Fruit fly (Drosophila melanogaster): ENCODE measurements around the gene CG17294.

CG17294 gene

DNA sequence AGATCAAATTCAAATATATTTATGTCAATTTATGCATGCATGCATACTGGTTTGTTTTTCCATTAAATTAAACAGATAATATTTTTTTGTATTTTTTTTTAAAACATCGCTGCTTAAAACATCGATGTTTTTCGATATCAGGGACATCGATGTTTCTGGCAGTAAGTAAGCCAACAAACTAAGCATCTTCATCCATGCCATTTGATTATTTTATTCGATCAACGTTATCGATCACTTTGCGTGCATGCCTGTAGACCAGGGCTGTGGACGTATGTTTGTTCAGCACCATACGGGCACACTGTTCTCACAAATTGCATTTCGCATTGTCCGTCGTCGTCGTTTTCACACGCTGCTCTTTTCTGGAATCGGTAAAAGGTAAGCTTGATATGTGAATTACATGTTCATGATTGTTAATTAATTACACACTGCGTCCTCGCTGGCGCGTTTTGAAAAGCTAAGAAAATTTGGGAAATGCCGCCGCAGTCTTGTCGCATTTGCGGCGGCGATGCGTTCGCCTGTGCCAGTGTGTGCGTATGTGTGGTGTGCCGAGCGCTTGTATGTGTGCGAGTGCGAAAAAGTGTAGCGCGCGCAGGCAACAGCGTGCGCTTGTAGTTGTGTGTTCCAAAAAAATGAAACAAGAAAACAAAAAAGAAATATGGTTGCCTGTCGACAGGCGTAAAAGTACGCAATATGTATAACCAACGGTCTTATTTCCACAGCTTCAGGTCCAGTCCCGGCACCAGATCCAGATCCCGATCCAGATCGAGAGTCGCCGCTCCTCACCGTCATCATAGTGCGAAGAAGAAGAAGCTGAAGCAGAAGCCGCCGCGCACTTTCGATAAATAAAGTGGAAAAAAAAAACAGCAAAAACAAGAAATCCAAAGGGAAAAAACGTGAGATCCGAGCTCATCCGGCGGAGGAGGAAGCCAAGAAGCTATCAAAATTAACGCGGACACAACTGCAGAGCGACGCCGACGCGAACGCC lies 26.7 kb downstream of the CG17294 start, which contains the start of gene emb (continued):
- TF ChIP-seq net (GFP tag; optimal IDR thresholded peaks at IDR 0.05) = no peak
- TF ChIP-seq CG6163 (GFP tag; IDR thresholded peaks at IDR 0.05) = peak; percentile 79
- no peak for TF ChIP-seq CG1621 (tag; optimal IDR thresholded peaks at IDR 0.05)
- no peak for TF ChIP-seq vri (GFP tag; optimal IDR thresholded peaks at IDR 0.05)
- no peak for TF ChIP-seq achi (GFP tag; optimal IDR thresholded peaks at IDR 0.05)
- peak; percentile 30 for TF ChIP-seq OdsH (GFP tag; optimal IDR thresholded peaks at IDR 0.05)
- TF ChIP-seq esn (GFP tag; optimal IDR thresholded peaks at IDR 0.05) = peak; percentile 57
- TF ChIP-seq Met (GFP tag; optimal IDR thresholded peaks at IDR 0.05) = no peak
- TF ChIP-seq fkh (GFP tag; optimal IDR thresholded peaks at IDR 0.05) = peak; percentile 99
- peak; percentile 58 for TF ChIP-seq CG10631 (GFP tag; optimal IDR thresholded peaks at IDR 0.05)
- TF ChIP-seq CG8632 (GFP tag; optimal IDR thresholded peaks at IDR 0.05) = no peak
- TF ChIP-seq Gug (GFP tag; IDR thresholded peaks at IDR 0.05) = no peak
- no peak for TF ChIP-seq Hr4 (GFP tag; optimal IDR thresholded peaks at IDR 0.05)
- TF ChIP-seq Eip93F (GFP tag; optimal IDR thresholded peaks at IDR 0.05) = no peak
- peak; percentile 70 for TF ChIP-seq Sox14 (GFP tag; optimal IDR thresholded peaks at IDR 0.05)
- TF ChIP-seq Eip78C (GFP tag) = peak; percentile 83
- TF ChIP-seq Blimp-1 (GFP tag; optimal IDR thresholded peaks at IDR 0.05) = peak; percentile 11
- no peak for TF ChIP-seq CG11294 (GFP tag; IDR thresholded peaks at IDR 0.05)
- peak; percentile 62 for TF ChIP-seq CG15336 (GFP tag; IDR thresholded peaks at IDR 0.05)
- TF ChIP-seq Sox102F (GFP tag; optimal IDR thresholded peaks at IDR 0.05) = no peak
- peak; percentile 50 for TF ChIP-seq Ets96B (tag; optimal IDR thresholded peaks at IDR 0.05)
- TF ChIP-seq Eip75B (GFP tag; optimal IDR thresholded peaks at IDR 0.05) = no peak
- peak; percentile 76 for TF ChIP-seq CG6808 (GFP tag; optimal IDR thresholded peaks at IDR 0.05)
- TF ChIP-seq dsx (GFP tag; optimal IDR thresholded peaks at IDR 0.05; ENCODE audit: poor library complexity, severe bottlenecking) = peak; percentile 66
- TF ChIP-seq svp (GFP tag) = no peak

DNA sequence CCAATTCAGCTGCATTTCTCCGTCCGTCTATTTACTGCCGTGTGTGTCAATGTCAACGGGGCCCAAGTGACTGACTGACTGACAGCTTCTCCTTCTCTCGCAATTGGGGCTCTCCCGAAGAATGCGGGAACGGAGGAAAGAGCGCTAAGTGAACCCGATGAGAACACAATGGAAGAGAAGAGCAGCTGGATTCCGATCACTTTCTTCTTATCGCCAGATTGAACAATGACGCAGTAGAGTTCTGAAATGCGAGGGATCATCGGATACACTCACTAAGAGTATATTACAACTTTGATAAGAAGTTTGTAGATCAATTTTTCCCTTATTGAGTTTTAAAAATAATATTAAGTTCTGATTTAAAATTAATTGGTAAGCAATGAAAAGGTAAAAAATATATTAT lies 34.7 kb downstream of the CG17294 start, which contains the start of gene Naglu:
Gene Naglu (minus strand): TSS at position 339 of the 400 bp plus-strand sequence.
- no peak for TF ChIP-seq fkh (GFP tag; optimal IDR thresholded peaks at IDR 0.05)
- TF ChIP-seq CG31627 (GFP tag; optimal IDR thresholded peaks at IDR 0.05) = peak; percentile 12
- no peak for TF ChIP-seq CG15336 (GFP tag; IDR thresholded peaks at IDR 0.05)
- peak; percentile 40 for TF ChIP-seq Blimp-1 (GFP tag; optimal IDR thresholded peaks at IDR 0.05)
- no peak for TF ChIP-seq lz (GFP tag; optimal IDR thresholded peaks at IDR 0.05)
- no peak for TF ChIP-seq acj6 (GFP tag; optimal IDR thresholded peaks at IDR 0.05)
- TF ChIP-seq CG9139 (GFP tag; optimal IDR thresholded peaks at IDR 0.05) = no peak
- no peak for TF ChIP-seq Lpt (GFP tag; optimal IDR thresholded peaks at IDR 0.05)
- TF ChIP-seq Met (GFP tag; optimal IDR thresholded peaks at IDR 0.05) = no peak
- TF ChIP-seq salr (GFP tag; optimal IDR thresholded peaks at IDR 0.05) = no peak
- TF ChIP-seq CG6854 (GFP tag; optimal IDR thresholded peaks at IDR 0.05) = peak; percentile 0
- peak; percentile 32 for TF ChIP-seq CG8632 (GFP tag; optimal IDR thresholded peaks at IDR 0.05)
- peak; percentile 15; the same call in 1 of the 3 replicates for TF ChIP-seq CG6163 (GFP tag; IDR thresholded peaks at IDR 0.05)
- TF ChIP-seq CG8319 (GFP tag; optimal IDR thresholded peaks at IDR 0.05) = no peak
- TF ChIP-seq Ets96B (tag; optimal IDR thresholded peaks at IDR 0.05) = no peak
- peak; percentile 74 for TF ChIP-seq Eip78C (GFP tag)
- no peak for TF ChIP-seq Eip93F (GFP tag; optimal IDR thresholded peaks at IDR 0.05)
- no peak for TF ChIP-seq net (GFP tag; optimal IDR thresholded peaks at IDR 0.05)
- TF ChIP-seq Sox102F (GFP tag; optimal IDR thresholded peaks at IDR 0.05) = no peak
- no peak for TF ChIP-seq pdm3 (GFP tag; optimal IDR thresholded peaks at IDR 0.05)
- TF ChIP-seq CG1621 (tag; optimal IDR thresholded peaks at IDR 0.05) = no peak
- TF ChIP-seq Eip75B (GFP tag; optimal IDR thresholded peaks at IDR 0.05) = peak; percentile 44
- peak; percentile 46 for TF ChIP-seq CG6792 (GFP tag; optimal IDR thresholded peaks at IDR 0.05)
- TF ChIP-seq CG3919 (GFP tag; optimal IDR thresholded peaks at IDR 0.05) = no peak
- TF ChIP-seq svp (GFP tag) = peak; percentile 93
- TF ChIP-seq CG10669 (GFP tag; optimal IDR thresholded peaks at IDR 0.05) = no peak
- no peak for TF ChIP-seq fd59A (GFP tag; optimal IDR thresholded peaks at IDR 0.05)
- TF ChIP-seq topi (GFP tag; optimal IDR thresholded peaks at IDR 0.05) = no peak
- TF ChIP-seq CG34406 (GFP tag; optimal IDR thresholded peaks at IDR 0.05) = no peak
- no peak for TF ChIP-seq achi (GFP tag; optimal IDR thresholded peaks at IDR 0.05)
- TF ChIP-seq dsx (GFP tag; optimal IDR thresholded peaks at IDR 0.05; ENCODE audit: poor library complexity, severe bottlenecking) = no peak
- TF ChIP-seq OdsH (GFP tag; optimal IDR thresholded peaks at IDR 0.05) = no peak
- peak; percentile 53 for TF ChIP-seq esn (GFP tag; optimal IDR thresholded peaks at IDR 0.05)
- no peak for TF ChIP-seq Smox (GFP tag; optimal IDR thresholded peaks at IDR 0.05)

Measured in whole organism, prepupa.